Fruit fly (Drosophila melanogaster): ENCODE measurements around the gene Tsen2.

The Tsen2 gene

dm6 chr2L:16719643-16720515 lies 9.7 kb upstream of the Tsen2 start, which contains the start of gene Cyt-c-p:
Gene Cyt-c-p, plus strand, starts transcription at chr2L:16719932.
- TF ChIP-seq fd59A (GFP tag; optimal IDR thresholded peaks at IDR 0.05) (no peak), vri (GFP tag; optimal IDR thresholded peaks at IDR 0.05) (peak; percentile 75), CG1621 (tag; optimal IDR thresholded peaks at IDR 0.05) (peak; percentile 0), CG32006 (GFP tag; optimal IDR thresholded peaks at IDR 0.05) (no peak), Eip75B (GFP tag; optimal IDR thresholded peaks at IDR 0.05) (peak; percentile 11), CG6276 (GFP tag; optimal IDR thresholded peaks at IDR 0.05) (no peak), cyc (GFP tag; optimal IDR thresholded peaks at IDR 0.05) (no peak), esn (GFP tag; optimal IDR thresholded peaks at IDR 0.05) (peak; percentile 21), fkh (GFP tag; optimal IDR thresholded peaks at IDR 0.05) (peak; percentile 35), CG8632 (GFP tag; optimal IDR thresholded peaks at IDR 0.05) (no peak), dsx (GFP tag; optimal IDR thresholded peaks at IDR 0.05; ENCODE audit: poor library complexity, severe bottlenecking) (peak; percentile 8), net (GFP tag; optimal IDR thresholded peaks at IDR 0.05) (no peak), Sox14 (GFP tag; optimal IDR thresholded peaks at IDR 0.05) (peak; percentile 17), CG10631 (GFP tag; optimal IDR thresholded peaks at IDR 0.05) (no peak), fd85E (GFP tag; optimal IDR thresholded peaks at IDR 0.05) (no peak), Eip78C (GFP tag) (peak; percentile 84), CG6854 (GFP tag; optimal IDR thresholded peaks at IDR 0.05) (peak; percentile 1)

dm6 chr2L:16720707-16721700 lies 8.6 kb upstream of the Tsen2 start:
- TF ChIP-seq esn (GFP tag; optimal IDR thresholded peaks at IDR 0.05) = peak; percentile 98
- peak; percentile 94 for TF ChIP-seq Lpt (GFP tag; optimal IDR thresholded peaks at IDR 0.05)
- peak; percentile 49 for TF ChIP-seq fkh (GFP tag; optimal IDR thresholded peaks at IDR 0.05)
- TF ChIP-seq Eip93F (GFP tag; optimal IDR thresholded peaks at IDR 0.05) = peak; percentile 95
- TF ChIP-seq CG6163 (GFP tag; IDR thresholded peaks at IDR 0.05) = peak; percentile 97
- peak; percentile 97 for TF ChIP-seq CG8119 (GFP tag; IDR thresholded peaks at IDR 0.05)
- peak; percentile 82 for TF ChIP-seq CG16779 (tag; optimal IDR thresholded peaks at IDR 0.05)
- TF ChIP-seq svp (GFP tag) = peak; percentile 99
- no peak for TF ChIP-seq CG4318 (GFP tag; optimal IDR thresholded peaks at IDR 0.05)
- TF ChIP-seq dsx (GFP tag; optimal IDR thresholded peaks at IDR 0.05; ENCODE audit: poor library complexity, severe bottlenecking) = peak; percentile 94
- peak; percentile 96 for TF ChIP-seq Ets96B (tag; optimal IDR thresholded peaks at IDR 0.05)
- peak; percentile 95 for TF ChIP-seq CG10669 (GFP tag; optimal IDR thresholded peaks at IDR 0.05)
- TF ChIP-seq Hr39 (GFP tag; optimal IDR thresholded peaks at IDR 0.05) = peak; percentile 95
- peak; percentile 97 for TF ChIP-seq CG10631 (GFP tag; optimal IDR thresholded peaks at IDR 0.05)
- peak; percentile 97 for TF ChIP-seq CG11762 (GFP tag; optimal IDR thresholded peaks at IDR 0.05; ENCODE audit: insufficient read depth)
- TF ChIP-seq CG6276 (GFP tag; optimal IDR thresholded peaks at IDR 0.05) = peak; percentile 86
- peak; percentile 94 for TF ChIP-seq CG11902 (GFP tag; optimal IDR thresholded peaks at IDR 0.05)
- peak; percentile 96 for TF ChIP-seq cyc (GFP tag; optimal IDR thresholded peaks at IDR 0.05)
- no peak for TF ChIP-seq Hr38 (GFP tag; optimal IDR thresholded peaks at IDR 0.05)
- TF ChIP-seq Eip78C (GFP tag) = peak; percentile 99
- peak; percentile 97 for TF ChIP-seq CG34406 (GFP tag; optimal IDR thresholded peaks at IDR 0.05)
- TF ChIP-seq lz (GFP tag; optimal IDR thresholded peaks at IDR 0.05) = peak; percentile 95
- peak; percentile 97 for TF ChIP-seq CG15336 (GFP tag; IDR thresholded peaks at IDR 0.05)
- TF ChIP-seq CG3919 (GFP tag; optimal IDR thresholded peaks at IDR 0.05) = peak; percentile 98
- TF ChIP-seq OdsH (GFP tag; optimal IDR thresholded peaks at IDR 0.05) = peak; percentile 97
- peak; percentile 96 for TF ChIP-seq CG8319 (GFP tag; optimal IDR thresholded peaks at IDR 0.05)
- TF ChIP-seq Sox102F (GFP tag; optimal IDR thresholded peaks at IDR 0.05) = peak; percentile 96
- peak; percentile 95 for TF ChIP-seq CG32006 (GFP tag; optimal IDR thresholded peaks at IDR 0.05)
- peak; percentile 97 for TF ChIP-seq achi (GFP tag; optimal IDR thresholded peaks at IDR 0.05)
- TF ChIP-seq Sox14 (GFP tag; optimal IDR thresholded peaks at IDR 0.05) = peak; percentile 93
- TF ChIP-seq CG6854 (GFP tag; optimal IDR thresholded peaks at IDR 0.05) = peak; percentile 85
- peak; percentile 98 for TF ChIP-seq topi (GFP tag; optimal IDR thresholded peaks at IDR 0.05)
- peak; percentile 94 for TF ChIP-seq CG6792 (GFP tag; optimal IDR thresholded peaks at IDR 0.05)
- peak; percentile 97 for TF ChIP-seq Eip75B (GFP tag; optimal IDR thresholded peaks at IDR 0.05)
- peak; percentile 92 for TF ChIP-seq Sox15 (GFP tag; optimal IDR thresholded peaks at IDR 0.05)
- TF ChIP-seq Hr4 (GFP tag; optimal IDR thresholded peaks at IDR 0.05) = peak; percentile 97
- TF ChIP-seq dac (GFP tag; optimal IDR thresholded peaks at IDR 0.05) = peak; percentile 71
- peak; percentile 92 for TF ChIP-seq spab (GFP tag; optimal IDR thresholded peaks at IDR 0.05)

Data from whole organism, prepupa.